Worm (Caenorhabditis elegans) whole organism, L4/young adult: ENCODE data around the gene cest-5.1.

Experiments
- W03F9.2 ChIP-seq: fragments of 150-350 bp; optimal IDR thresholded peaks from 2 replicates; lab custom pipeline; 2014; ENCODE audit warnings: missing biosample characterization, missing genetic modification characterization
- him-1 ChIP-seq: sonication (generic microtip); optimal IDR thresholded peaks from 2 replicates; lab custom pipeline; 2016; ENCODE audit warnings: missing genotype, missing genetic modification reagents, missing genetic modification characterization, missing compliant biosample characterization

- TF ChIP-seq W03F9.2 (tag; lab: Kevin White, UChicago) = no peak
- no peak for TF ChIP-seq him-1 (tag; lab: Kevin White, UChicago)
These were observed 3.8 kb downstream of the cest-5.1 start, which contains the start of gene cest-5.2 for ce11 chrIV:6627798-6628197.
